Worm (Caenorhabditis elegans) whole organism, L4 larva: ENCODE measurements around the gene D1025.10.

Source experiments
- D1046.2 ChIP-seq: fragments of 200-800 bp; sonication (Bioruptor generic); IDR thresholded peaks from 2 replicates; pipeline ENCODE4 v1.3.6; 2022; ENCODE audit warnings: missing genetic modification characterization, missing compliant biosample characterization
- F10B5.3 ChIP-seq: sonication (generic microtip); optimal IDR thresholded peaks from 2 replicates; lab custom pipeline; 2016; ENCODE audit warnings: mild to moderate bottlenecking, missing genetic modification characterization, missing compliant biosample characterization
- F26F4.8 ChIP-seq: fragments of 200-800 bp; sonication (Bioruptor generic); conservative IDR thresholded peaks from 2 replicates; pipeline ENCODE4 v1.3.6; 2022; ENCODE audit warnings: missing genetic modification characterization, missing compliant biosample characterization
- F49E8.2 ChIP-seq: sonication (generic microtip); optimal IDR thresholded peaks from 2 replicates; lab custom pipeline; 2016; ENCODE audit warnings: missing compliant biosample characterization, mild to moderate bottlenecking, missing genetic modification characterization, borderline replicate concordance
- T20F7.1 ChIP-seq: fragments of 200-800 bp; sonication (Bioruptor generic); optimal IDR thresholded peaks from 2 replicates; lab custom pipeline; 2018; ENCODE audit warnings: mild to moderate bottlenecking, missing genetic modification characterization, missing compliant biosample characterization
- T26A8.4 ChIP-seq: fragments of 200-800 bp; sonication (Bioruptor generic); IDR thresholded peaks from 2 replicates; pipeline ENCODE4 v1.3.6; 2022; ENCODE audit warnings: missing genetic modification characterization, missing compliant biosample characterization
- Y105C5A.15 ChIP-seq: fragments of 200-800 bp; sonication (Bioruptor generic); IDR thresholded peaks from 2 replicates; pipeline ENCODE4 v1.3.6; 2022; ENCODE audit warnings: missing genetic modification characterization, missing compliant biosample characterization
- Y48G9A.11 ChIP-seq: fragments of 200-800 bp; sonication (Bioruptor generic); IDR thresholded peaks from 2 replicates; pipeline ENCODE4 v1.3.6; 2022; ENCODE audit warnings: missing genetic modification reagents, missing genetic modification characterization, missing compliant biosample characterization
- Y75B8A.6 ChIP-seq: fragments of 200-800 bp; sonication (Bioruptor generic); IDR thresholded peaks from 2 replicates; pipeline ENCODE4 v1.3.6; 2022; ENCODE audit warnings: missing genetic modification reagents, missing genetic modification characterization, missing compliant biosample characterization
- ZK337.2 ChIP-seq: fragments of 200-800 bp; sonication (Bioruptor generic); IDR thresholded peaks from 2 replicates; pipeline ENCODE4 v1.3.6; 2022; ENCODE audit warnings: missing genetic modification reagents, missing genetic modification characterization, missing compliant biosample characterization
- aha-1 ChIP-seq: fragments of 150-350 bp; peaks from one replicate; lab custom pipeline; 2014; ENCODE audit warnings: missing biosample characterization, missing genetic modification characterization
- ama-1 ChIP-seq: fragments of 150-350 bp; optimal IDR thresholded peaks from 2 replicates; lab custom pipeline; 2014; ENCODE audit warnings: inconsistent platforms, mixed read lengths
- ceh-20 ChIP-seq: fragments of 200-800 bp; sonication (Bioruptor generic); IDR thresholded peaks from 2 replicates; pipeline ENCODE4 v1.3.6; 2022; ENCODE audit warnings: missing genetic modification reagents, missing genetic modification characterization, missing compliant biosample characterization
- ceh-82 ChIP-seq: sonication (generic microtip); optimal IDR thresholded peaks from 2 replicates; lab custom pipeline; 2017; ENCODE audit warnings: missing biosample characterization, missing genetic modification characterization
- cey-2 ChIP-seq: sonication (generic microtip); optimal IDR thresholded peaks from 3 replicates; lab custom pipeline; 2017; ENCODE audit warnings: missing genetic modification characterization, mild to moderate bottlenecking, missing compliant biosample characterization, antibody characterized with exemption, borderline replicate concordance; ENCODE audit not compliant: insufficient read depth
- dmd-6 ChIP-seq: fragments of 200-800 bp; sonication (Bioruptor generic); IDR thresholded peaks from 2 replicates; pipeline ENCODE4 v1.3.6; 2022; ENCODE audit warnings: missing genetic modification reagents, missing genetic modification characterization, missing compliant biosample characterization
- dmd-8 ChIP-seq: fragments of 200-800 bp; sonication (Bioruptor generic); IDR thresholded peaks from 2 replicates; pipeline ENCODE4 v1.3.6; 2022; ENCODE audit warnings: missing genetic modification characterization, missing compliant biosample characterization
- dpl-1 ChIP-seq: fragments of 150-350 bp; optimal IDR thresholded peaks from 2 replicates; lab custom pipeline; 2014; ENCODE audit warnings: missing biosample characterization, missing genetic modification reagents, missing genetic modification characterization
- fkh-10 ChIP-seq: fragments of 150-350 bp; optimal IDR thresholded peaks from 2 replicates; lab custom pipeline; 2014; ENCODE audit warnings: missing biosample characterization, missing genetic modification reagents, missing genetic modification characterization
- fos-1 ChIP-seq: fragments of 150-350 bp; optimal IDR thresholded peaks from 2 replicates; lab custom pipeline; 2014; ENCODE audit warnings: missing biosample characterization, missing genetic modification characterization
- hif-1 ChIP-seq, 2 experiments: sonication (generic microtip); optimal IDR thresholded peaks; 2 replicates each; lab custom pipeline; 2016 to 2017; ENCODE audit warnings: missing compliant biosample characterization in 2 of 2, missing genetic modification characterization in 2 of 2, missing genetic modification reagents in 2 of 2, missing genotype in 2 of 2, mild to moderate bottlenecking in 1 of 2
- hlh-11 ChIP-seq: fragments of 200-800 bp; sonication (Bioruptor generic); optimal IDR thresholded peaks from 2 replicates; lab custom pipeline; 2018; ENCODE audit warnings: mild to moderate bottlenecking, missing genetic modification characterization, missing compliant biosample characterization
- hlh-30 ChIP-seq: sonication (generic microtip); optimal IDR thresholded peaks from 2 replicates; lab custom pipeline; 2017; ENCODE audit warnings: antibody characterized with exemption, mild to moderate bottlenecking, missing genetic modification characterization, missing compliant biosample characterization; ENCODE audit not compliant: insufficient read depth
- jun-1 ChIP-seq: fragments of 150-350 bp; optimal IDR thresholded peaks from 2 replicates; lab custom pipeline; 2014; ENCODE audit warnings: missing biosample characterization, missing genetic modification reagents, missing genetic modification characterization
- lin-29 ChIP-seq: fragments of 200-800 bp; sonication (Bioruptor generic); IDR thresholded peaks from 2 replicates; pipeline ENCODE4 v1.3.6; 2022; ENCODE audit warnings: missing genetic modification reagents, missing genetic modification characterization, missing compliant biosample characterization
- lsy-2 ChIP-seq, 2 experiments: fragments of 150-350 bp in 1 of 2; sonication (generic microtip) in 1 of 2; optimal IDR thresholded peaks; 2 replicates each; lab custom pipeline; 2014 to 2017; ENCODE audit warnings: missing biosample characterization in 2 of 2, missing genetic modification characterization in 2 of 2
- madf-5 ChIP-seq, 2 experiments: fragments of 200-800 bp; sonication (Bioruptor generic); IDR thresholded peaks; 2 replicates each; pipeline ENCODE4 v1.3.6; 2022; ENCODE audit warnings: missing compliant biosample characterization in 2 of 2, missing genetic modification characterization in 2 of 2
- madf-9 ChIP-seq: fragments of 200-800 bp; sonication (Bioruptor generic); conservative IDR thresholded peaks from 2 replicates; pipeline ENCODE4 v1.3.6; 2022; ENCODE audit warnings: missing genetic modification reagents, missing genetic modification characterization, missing compliant biosample characterization
- mep-1 ChIP-seq: fragments of 150-350 bp; sonication (generic microtip); optimal IDR thresholded peaks from 3 replicates; lab custom pipeline; 2014; ENCODE audit warnings: missing biosample characterization, missing genetic modification characterization
- nhr-102 ChIP-seq: sonication (generic microtip); optimal IDR thresholded peaks from 2 replicates; lab custom pipeline; 2016; ENCODE audit warnings: mild to moderate bottlenecking, missing genetic modification characterization, moderate library complexity, missing compliant biosample characterization
- nhr-28 ChIP-seq: fragments of 150-350 bp; optimal IDR thresholded peaks from 2 replicates; lab custom pipeline; 2014; ENCODE audit warnings: missing biosample characterization, missing genetic modification characterization
- nhr-41 ChIP-seq: fragments of 200-800 bp; sonication (Bioruptor generic); IDR thresholded peaks from 2 replicates; pipeline ENCODE4 v1.3.6; 2022; ENCODE audit warnings: missing genetic modification reagents, missing genetic modification characterization, missing compliant biosample characterization
- nhr-42 ChIP-seq: fragments of 200-800 bp; sonication (Bioruptor generic); IDR thresholded peaks from 2 replicates; pipeline ENCODE4 v1.3.6; 2022; ENCODE audit warnings: missing genetic modification characterization, missing compliant biosample characterization
- nhr-6 ChIP-seq: fragments of 150-350 bp; optimal IDR thresholded peaks from 2 replicates; lab custom pipeline; 2014; ENCODE audit warnings: missing biosample characterization, missing genetic modification characterization
- php-3 ChIP-seq: fragments of 200-800 bp; sonication (Bioruptor generic); IDR thresholded peaks from 2 replicates; pipeline ENCODE4 v1.3.6; 2022; ENCODE audit warnings: missing genetic modification reagents, missing genetic modification characterization, missing compliant biosample characterization
- pqm-1 ChIP-seq: sonication (generic microtip); optimal IDR thresholded peaks from 2 replicates; lab custom pipeline; 2017; ENCODE audit warnings: missing biosample characterization, missing genetic modification characterization
- rbr-2 ChIP-seq: sonication (generic microtip); optimal IDR thresholded peaks from 2 replicates; lab custom pipeline; 2016; ENCODE audit warnings: missing genotype, missing genetic modification characterization, missing compliant biosample characterization
- set-16 ChIP-seq: fragments of 200-800 bp; sonication (Bioruptor generic); IDR thresholded peaks from 2 replicates; pipeline ENCODE4 v1.3.6; 2022; ENCODE audit warnings: missing genetic modification reagents, missing genetic modification characterization, missing compliant biosample characterization
- spr-1 ChIP-seq: sonication (generic microtip); optimal IDR thresholded peaks from 2 replicates; lab custom pipeline; 2016; ENCODE audit warnings: mild to moderate bottlenecking, missing genetic modification characterization, missing compliant biosample characterization
- spr-3 ChIP-seq: fragments of 200-800 bp; sonication (Bioruptor generic); optimal IDR thresholded peaks from 2 replicates; lab custom pipeline; 2018; ENCODE audit warnings: mild to moderate bottlenecking, missing genetic modification characterization, missing compliant biosample characterization
- unc-130 ChIP-seq: sonication (generic microtip); optimal IDR thresholded peaks from 2 replicates; lab custom pipeline; 2016; ENCODE audit warnings: missing genetic modification reagents, missing genetic modification characterization, missing compliant biosample characterization
- vab-7 ChIP-seq: fragments of 200-800 bp; sonication (Bioruptor generic); IDR thresholded peaks from 2 replicates; pipeline ENCODE4 v1.3.6; 2022; ENCODE audit warnings: missing genetic modification reagents, missing genetic modification characterization, missing compliant biosample characterization
- zag-1 ChIP-seq: fragments of 150-350 bp; optimal IDR thresholded peaks from 2 replicates; lab custom pipeline; 2014; ENCODE audit warnings: missing biosample characterization, missing genetic modification characterization
- zip-11 ChIP-seq: fragments of 200-800 bp; sonication (Bioruptor generic); IDR thresholded peaks from 2 replicates; pipeline ENCODE4 v1.3.6; 2022; ENCODE audit warnings: missing genetic modification characterization, missing compliant biosample characterization
- ztf-7 ChIP-seq: fragments of 150-350 bp; optimal IDR thresholded peaks from 2 replicates; lab custom pipeline; 2014; ENCODE audit warnings: missing biosample characterization, missing genetic modification characterization

D1025.10 gene

ce11 chrX:14545543-14545942, 28.9 kb downstream of the D1025.10 start, which contains the start of gene enri-2:
TSS of gene enri-2 (plus strand) at chrX:14545843.
- TF ChIP-seq zag-1 (tag; lab: Kevin White, UChicago) (no peak), dpl-1 (no peak), ztf-7 (no peak), fkh-10 (GFP tag; lab: Kevin White, UChicago) (no peak), lin-29 (GFP tag; lab: Robert Waterston, UW) (no peak), nhr-42 (GFP tag; lab: Robert Waterston, UW) (no peak), spr-3 (no peak), madf-5 (GFP tag; IDR thresholded peaks at IDR 0.05; lab: Robert Waterston, UW) (no peak), ama-1 (lab: Kevin White, UChicago) (no peak), F10B5.3 (tag; lab: Kevin White, UChicago) (no peak), Y48G9A.11 (GFP tag; lab: Robert Waterston, UW) (no peak), D1046.2 (GFP tag; lab: Robert Waterston, UW) (no peak)

ce11 chrX:14549709-14550199, 33.1 kb downstream of the D1025.10 start, which contains the start of gene ram-5:
TSS of gene ram-5 (plus strand) at chrX:14550149.
- TF ChIP-seq aha-1 (tag; lab: Kevin White, UChicago) (peak; percentile 95), zip-11 (no peak), F49E8.2 (no peak)
- TF ChIP-seq, all 104 proteins: peak for 1

ce11 chrX:14556403-14556802, 39.7 kb downstream of the D1025.10 start:
- TF ChIP-seq aha-1 (tag; lab: Kevin White, UChicago) (peak; percentile 65), rbr-2 (tag; lab: Kevin White, UChicago) (no peak), hlh-30 (tag; lab: Kevin White, UChicago) (peak; percentile 78), nhr-28 (peak; percentile 24), dmd-6 (peak; percentile 33; the same call in 1 of the 2 replicates), pqm-1 (no peak), unc-130 (no peak), dmd-8 (GFP tag; lab: Robert Waterston, UW) (no peak)

- TF ChIP-seq set-16 (GFP tag; lab: Robert Waterston, UW) (peak; percentile 19; the same call in 1 of the 2 replicates), Y75B8A.6 (GFP tag; lab: Robert Waterston, UW) (no peak), madf-9 (GFP tag; lab: Robert Waterston, UW) (no peak), T26A8.4 (0 out of 2 replicates have a peak, but pooled peaks have one; percentile 18), ZK337.2 (GFP tag; lab: Robert Waterston, UW) (no peak), nhr-28 (peak; percentile 77), jun-1 (tag; lab: Kevin White, UChicago) (no peak), lsy-2 (tag; optimal IDR thresholded peaks at IDR 0.05; lab: Kevin White, UChicago) (peak in 1 of 2 experiments; percentile 18), dpl-1 (no peak), hif-1 (tag; optimal IDR thresholded peaks at IDR 0.05; lab: Kevin White, UChicago) (peak in 1 of 2 experiments; percentile 76), zip-11 (no peak), vab-7 (GFP tag; lab: Robert Waterston, UW) (no peak), nhr-41 (GFP tag; lab: Robert Waterston, UW) (no peak), hlh-11 (peak; percentile 76), nhr-6 (no peak), T20F7.1 (no peak), fos-1 (tag; lab: Kevin White, UChicago) (no peak), Y105C5A.15 (GFP tag; lab: Robert Waterston, UW) (no peak), mep-1 (peak; percentile 60), ceh-82 (tag; lab: Kevin White, UChicago) (no peak), pqm-1 (no peak), nhr-102 (tag; lab: Kevin White, UChicago) (no peak), spr-3 (no peak), ceh-20 (GFP tag; lab: Robert Waterston, UW) (no peak), spr-1 (tag; lab: Kevin White, UChicago) (no peak), cey-2 (tag; lab: Kevin White, UChicago) (no peak), F26F4.8 (GFP tag; lab: Robert Waterston, UW) (no peak), fkh-10 (GFP tag; lab: Kevin White, UChicago) (no peak), php-3 (GFP tag; lab: Robert Waterston, UW) (no peak), unc-130 (no peak)
These were observed 40.8 kb downstream of the D1025.10 start for ce11 chrX:14557352-14557935.
